Fruit fly (Drosophila melanogaster): ENCODE results near the gene CG14042.

Gene CG14042

DNA sequence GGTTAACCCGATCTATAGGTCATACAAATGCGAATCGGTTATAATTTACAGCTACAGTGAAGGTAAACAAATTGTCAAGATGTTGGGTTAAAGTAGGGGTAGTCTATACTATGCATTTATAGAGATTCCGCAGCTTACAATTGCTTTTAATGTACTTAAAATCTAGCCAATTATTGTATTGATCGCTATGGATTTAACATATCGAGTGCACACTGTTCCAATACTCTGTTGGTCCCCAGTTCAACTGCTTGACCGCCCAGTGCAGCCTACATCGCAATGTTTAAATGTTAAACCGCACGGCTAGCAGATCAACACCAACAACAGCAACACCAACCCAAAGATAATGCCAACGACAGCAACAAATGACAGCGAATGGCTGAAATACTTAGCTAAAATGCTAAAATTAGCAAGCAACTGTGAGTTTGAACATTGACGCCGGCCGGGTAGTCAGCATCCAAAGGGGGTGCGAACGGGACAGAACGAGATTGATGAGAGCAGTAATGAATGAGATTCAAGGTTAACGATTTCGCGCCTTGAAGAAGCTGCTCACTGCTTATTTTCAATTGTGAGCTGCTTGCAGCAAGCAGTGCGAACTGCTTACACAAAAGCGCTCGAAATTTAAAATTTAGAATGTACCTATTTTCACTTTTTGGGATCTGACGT, 36.5 kb upstream of the CG14042 start (continued):
- no peak for TF ChIP-seq CG2120 (GFP tag; optimal IDR thresholded peaks at IDR 0.05)
- peak; percentile 64 for TF ChIP-seq CG17328 (GFP tag; IDR thresholded peaks at IDR 0.05)
- peak; percentile 47; the same call in 1 of the 2 replicates for TF ChIP-seq CG32772 (GFP tag; IDR thresholded peaks at IDR 0.05)
- TF ChIP-seq mirr (GFP tag; optimal IDR thresholded peaks at IDR 0.05), result no peak
- no peak for TF ChIP-seq CkIIα-i1 (GFP tag; IDR thresholded peaks at IDR 0.05)
- 0 out of 2 replicates have a peak, but pooled peaks have one; percentile 10 for TF ChIP-seq inv (GFP tag; IDR thresholded peaks at IDR 0.05; ENCODE audit: partially characterized antibody)
- TF ChIP-seq CG8924 (tag; optimal IDR thresholded peaks at IDR 0.05), result no peak
- peak; percentile 37; the same call in 2 of the 4 replicates for TF ChIP-seq Gug (GFP tag; IDR thresholded peaks at IDR 0.05)
- TF ChIP-seq zfh2 (GFP tag; optimal IDR thresholded peaks at IDR 0.05), result no peak
- no peak for TF ChIP-seq Deaf1 (tag; optimal IDR thresholded peaks at IDR 0.05)
- no peak for TF ChIP-seq Hr3 (GFP tag; optimal IDR thresholded peaks at IDR 0.05)
- no peak for TF ChIP-seq CG12744 (GFP tag; optimal IDR thresholded peaks at IDR 0.05)
- TF ChIP-seq CG4360 (GFP tag; IDR thresholded peaks at IDR 0.05), result 0 out of 2 replicates have a peak, but pooled peaks have one; percentile 20
- TF ChIP-seq Stat92E (GFP tag; optimal IDR thresholded peaks at IDR 0.05), result no peak
- TF ChIP-seq CG13894 (tag; optimal IDR thresholded peaks at IDR 0.05), result peak; percentile 72
- no peak for TF ChIP-seq CG12659 (GFP tag; optimal IDR thresholded peaks at IDR 0.05)
- no peak for TF ChIP-seq Poxn (GFP tag; IDR thresholded peaks at IDR 0.05)
- TF ChIP-seq CrebB (tag; optimal IDR thresholded peaks at IDR 0.05), result no peak
- TF ChIP-seq pfk (GFP tag; optimal IDR thresholded peaks at IDR 0.05), result no peak
- no peak for TF ChIP-seq CG1233 (GFP tag; optimal IDR thresholded peaks at IDR 0.05)
- TF ChIP-seq CG2875 (GFP tag; optimal IDR thresholded peaks at IDR 0.05), result peak; percentile 6
- TF ChIP-seq wdn (GFP tag; IDR thresholded peaks at IDR 0.05), result no peak
- TF ChIP-seq rib (GFP tag; IDR thresholded peaks at IDR 0.05), result peak; percentile 84
- TF ChIP-seq CG12299 (tag; optimal IDR thresholded peaks at IDR 0.05), result no peak
- no peak for TF ChIP-seq CG10209 (GFP tag; optimal IDR thresholded peaks at IDR 0.05)
- TF ChIP-seq Chrac-16 (GFP tag; optimal IDR thresholded peaks at IDR 0.05), result no peak
- TF ChIP-seq Dref (GFP tag; IDR thresholded peaks at IDR 0.05), result peak; percentile 31; the same call in 1 of the 2 replicates
- TF ChIP-seq schlank (tag; optimal IDR thresholded peaks at IDR 0.05), result no peak
- TF ChIP-seq CG14965 (GFP tag; optimal IDR thresholded peaks at IDR 0.05; ENCODE audit: borderline replicate concordance), result no peak
- peak in 1 of 2 experiments; percentile 71 for TF ChIP-seq Hr78 (GFP tag; optimal IDR thresholded peaks at IDR 0.05)
- no peak for TF ChIP-seq dmrt99B (tag; optimal IDR thresholded peaks at IDR 0.05)
- 0 out of 3 replicates have a peak, but pooled peaks have one; percentile 31 for TF ChIP-seq CG7963 (GFP tag; IDR thresholded peaks at IDR 0.05; ENCODE audit: partially characterized antibody)
- TF ChIP-seq HLHmδ (GFP tag; optimal IDR thresholded peaks at IDR 0.05), result no peak
- peak; percentile 50 for TF ChIP-seq CG1832 (GFP tag; optimal IDR thresholded peaks at IDR 0.05)
- no peak for TF ChIP-seq bsh (GFP tag; optimal IDR thresholded peaks at IDR 0.05)
- no peak for TF ChIP-seq Dad (GFP tag; optimal IDR thresholded peaks at IDR 0.05)
- peak; percentile 44; the same call in 2 of the 3 replicates for TF ChIP-seq ase (GFP tag; IDR thresholded peaks at IDR 0.05)
- no peak for TF ChIP-seq ato (GFP tag; IDR thresholded peaks at IDR 0.05; ENCODE audit: partially characterized antibody)
- TF ChIP-seq CG3407 (GFP tag; optimal IDR thresholded peaks at IDR 0.05), result no peak
- no peak for TF ChIP-seq fd102C (GFP tag; optimal IDR thresholded peaks at IDR 0.05)
- TF ChIP-seq Hey (tag; optimal IDR thresholded peaks at IDR 0.05), result no peak
- TF ChIP-seq knrl (GFP tag; IDR thresholded peaks at IDR 0.05; ENCODE audit: partially characterized antibody), result peak; percentile 63; the same call in 1 of the 3 replicates
- TF ChIP-seq CG9609 (GFP tag; optimal IDR thresholded peaks at IDR 0.05), result no peak
- peak; percentile 28; the same call in 1 of the 3 replicates for TF ChIP-seq ken (GFP tag; IDR thresholded peaks at IDR 0.05)
- TF ChIP-seq CG17186 (GFP tag; optimal IDR thresholded peaks at IDR 0.05), result no peak
- TF ChIP-seq gce (GFP tag; IDR thresholded peaks at IDR 0.05), result peak; percentile 12; the same call in 1 of the 3 replicates
- 0 out of 3 replicates have a peak, but pooled peaks have one; percentile 40 for TF ChIP-seq CG2889 (GFP tag; IDR thresholded peaks at IDR 0.05)
- TF ChIP-seq ranshi (GFP tag; IDR thresholded peaks at IDR 0.05), result peak; percentile 41; the same call in 1 of the 2 replicates
